Fruit fly (Drosophila melanogaster): ENCODE results near the gene Elo68beta.

Elo68beta gene

dm6 chr3L:11107432-11107831 is 5.9 kb upstream of the Elo68beta start, which contains the start of gene CG32073 (continued):
- TF ChIP-seq sisA (GFP tag; IDR thresholded peaks at IDR 0.05) (no peak), Ets97D (GFP tag; optimal IDR thresholded peaks at IDR 0.05) (no peak), nmo (GFP tag; optimal IDR thresholded peaks at IDR 0.05) (no peak), Max (GFP tag; optimal IDR thresholded peaks at IDR 0.05) (peak; percentile 35), lab (GFP tag; optimal IDR thresholded peaks at IDR 0.05) (peak; percentile 75), Sry-δ (GFP tag; optimal IDR thresholded peaks at IDR 0.05) (peak; percentile 29), zen2 (GFP tag; IDR thresholded peaks at IDR 0.05; ENCODE audit: partially characterized antibody) (no peak), CG13775 (GFP tag; optimal IDR thresholded peaks at IDR 0.05) (no peak), ase (GFP tag; IDR thresholded peaks at IDR 0.05) (no peak), CG11504 (tag; optimal IDR thresholded peaks at IDR 0.05) (no peak), da (GFP tag; optimal IDR thresholded peaks at IDR 0.05) (no peak), fd96Cb (tag; optimal IDR thresholded peaks at IDR 0.05) (peak; percentile 28), CG7963 (GFP tag; IDR thresholded peaks at IDR 0.05; ENCODE audit: partially characterized antibody) (no peak), CG2116 (GFP tag; optimal IDR thresholded peaks at IDR 0.05) (no peak), Six4 (GFP tag; optimal IDR thresholded peaks at IDR 0.05) (no peak), E2f1 (GFP tag; IDR thresholded peaks at IDR 0.05) (no peak)

dm6 chr3L:11103773-11104172 is 2.3 kb upstream of the Elo68beta start, which contains the start of gene CG32071:
Gene CG32071 (minus strand): TSS chr3L:11103873.
- TF ChIP-seq CG6813 (GFP tag; optimal IDR thresholded peaks at IDR 0.05) (no peak), slou (GFP tag; optimal IDR thresholded peaks at IDR 0.05) (no peak), CG15601 (tag; optimal IDR thresholded peaks at IDR 0.05) (no peak), Pdp1 (GFP tag; optimal IDR thresholded peaks at IDR 0.05) (peak in 1 of 2 experiments; percentile 71)

- TF ChIP-seq CG17385 (GFP tag; optimal IDR thresholded peaks at IDR 0.05): no peak
- no peak for TF ChIP-seq eve (GFP tag; optimal IDR thresholded peaks at IDR 0.05)
- no peak for TF ChIP-seq z (GFP tag; IDR thresholded peaks at IDR 0.05)
- no peak for TF ChIP-seq Ssrp (tag; optimal IDR thresholded peaks at IDR 0.05)
- no peak for TF ChIP-seq CG2120 (GFP tag; optimal IDR thresholded peaks at IDR 0.05)
- TF ChIP-seq CG3065 (GFP tag; optimal IDR thresholded peaks at IDR 0.05): no peak
- no peak for TF ChIP-seq sob (GFP tag; IDR thresholded peaks at IDR 0.05)
- no peak for TF ChIP-seq shn (GFP tag; optimal IDR thresholded peaks at IDR 0.05)
- no peak for TF ChIP-seq HLH4C (GFP tag; IDR thresholded peaks at IDR 0.05; ENCODE audit: partially characterized antibody)
- no peak for TF ChIP-seq btn (GFP tag; optimal IDR thresholded peaks at IDR 0.05)
- no peak for TF ChIP-seq CG12219 (GFP tag; optimal IDR thresholded peaks at IDR 0.05)
Measured at dm6 chr3L:11102930-11103329, 1.4 kb upstream of the Elo68beta start, which contains the start of gene Elo68alpha. Gene Elo68alpha (minus strand): TSS chr3L:11103030.

dm6 chr3L:11097982-11098663 is 3.4 kb downstream of the Elo68beta start, which contains the start of the genes Irbp18 and APP-BP1:
Gene Irbp18 (minus strand): TSS chr3L:11098186.
Gene APP-BP1 (plus strand): TSS chr3L:11098412.
- TF ChIP-seq CG10366 (GFP tag; IDR thresholded peaks at IDR 0.05) (peak; percentile 84), Fer1 (GFP tag; optimal IDR thresholded peaks at IDR 0.05) (peak; percentile 94), Atf-2 (GFP tag; optimal IDR thresholded peaks at IDR 0.05) (peak; percentile 92), ab (GFP tag; optimal IDR thresholded peaks at IDR 0.05) (peak; percentile 76), Meics (GFP tag; optimal IDR thresholded peaks at IDR 0.05) (peak; percentile 94), CG5180 (GFP tag; optimal IDR thresholded peaks at IDR 0.05) (peak; percentile 82), ac (GFP tag; optimal IDR thresholded peaks at IDR 0.05) (peak; percentile 67), Myb (GFP tag; optimal IDR thresholded peaks at IDR 0.05) (peak; percentile 83), CG5953 (GFP tag; IDR thresholded peaks at IDR 0.05) (no peak; the same call in 1 of the 2 replicates), CG8478 (optimal IDR thresholded peaks at IDR 0.05) (no peak), CG11456 (GFP tag; IDR thresholded peaks at IDR 0.05) (peak; percentile 87), CG12659 (GFP tag; optimal IDR thresholded peaks at IDR 0.05) (peak; percentile 97), Eip74EF (GFP tag; optimal IDR thresholded peaks at IDR 0.05) (peak in 1 of 2 experiments; percentile 84), tup (GFP tag; optimal IDR thresholded peaks at IDR 0.05) (peak; percentile 92), sqz (GFP tag; optimal IDR thresholded peaks at IDR 0.05) (peak; percentile 78), peb (GFP tag; IDR thresholded peaks at IDR 0.05) (peak; percentile 83)
